Fruit fly (Drosophila melanogaster) whole organism, adult: Measurements from ENCODE around the gene CG7631.
"Not testable (repeated sequence)": the region's sequence is repeated elsewhere in the genome, so short reads cannot be mapped to it uniquely, and the experiment has no call there.

Experiments
- CG12768 ChIP-seq: fragments of 200-800 bp; sonication (Bioruptor generic); optimal IDR thresholded peaks from 2 replicates; lab custom pipeline; 2017; ENCODE audit warnings: missing biosample characterization, missing genetic modification characterization, mild to moderate bottlenecking, moderate library complexity, missing genetic modification reagents
- CG5204 ChIP-seq: fragments of 200-800 bp; sonication (Bioruptor generic); optimal IDR thresholded peaks from 2 replicates; lab custom pipeline; 2016; ENCODE audit warnings: missing biosample characterization, missing genetic modification characterization
- CG7101 ChIP-seq: fragments of 200-800 bp; sonication (Bioruptor generic); optimal IDR thresholded peaks from 2 replicates; lab custom pipeline; 2018; ENCODE audit warnings: missing biosample characterization, mild to moderate bottlenecking, missing genetic modification characterization, moderate library complexity
- Mnt ChIP-seq: fragments of 200-800 bp; sonication (Bioruptor generic); optimal IDR thresholded peaks from 2 replicates; lab custom pipeline; 2016; ENCODE audit warnings: missing biosample characterization, mild to moderate bottlenecking, missing genetic modification characterization
- ovo ChIP-seq: fragments of 200-800 bp; sonication (Bioruptor generic); optimal IDR thresholded peaks from 2 replicates; lab custom pipeline; 2016; ENCODE audit warnings: missing biosample characterization, missing genetic modification characterization
- toe ChIP-seq: fragments of 200-800 bp; sonication (Bioruptor generic); optimal IDR thresholded peaks from 2 replicates; lab custom pipeline; 2016; ENCODE audit warnings: missing biosample characterization, missing genetic modification characterization

DNA sequence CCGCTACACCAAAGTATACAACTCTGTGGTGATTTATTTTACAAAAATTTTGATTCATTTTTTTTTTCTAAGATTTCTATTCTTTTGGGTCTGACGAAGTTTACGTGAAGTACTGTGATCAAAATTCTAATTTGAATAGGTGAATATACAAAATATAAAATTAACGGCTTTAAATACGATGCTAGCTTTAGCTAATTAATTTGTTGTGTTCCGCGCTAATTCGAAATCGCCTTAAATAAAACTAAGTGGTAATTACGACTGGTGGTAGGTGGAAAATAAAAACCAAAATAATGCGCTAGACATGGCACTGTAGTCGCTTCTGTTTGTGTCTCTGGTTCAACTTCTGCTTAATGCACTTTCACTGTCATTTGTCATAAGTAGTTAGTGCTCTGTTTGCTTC is 47.5 kb downstream of the CG7631 start, which contains the start of gene CG43923:
- not testable (repeated sequence) for TF ChIP-seq toe (GFP tag; lab: Kevin White, UChicago); ovo (GFP tag; lab: Kevin White, UChicago); CG7101 (tag; lab: Kevin White, UChicago); CG12768 (GFP tag; lab: Kevin White, UChicago); Mnt (GFP tag; lab: Kevin White, UChicago); CG5204 (GFP tag; lab: Kevin White, UChicago)
